Fruit fly (Drosophila melanogaster) whole organism, embryonic: ENCODE results near the gene rhea.

ENCODE experiments used
- Atf-2 ChIP-seq: fragments of 200-800 bp; sonication (Bioruptor generic); optimal IDR thresholded peaks from 2 replicates; lab custom pipeline; 2016; ENCODE audit warnings: missing biosample characterization, missing genetic modification characterization
- B-H1 ChIP-seq: fragments of 200-800 bp; sonication (Bioruptor generic); IDR thresholded peaks from 3 replicates; pipeline ENCODE4 v1.3.6; 2022; ENCODE audit warnings: missing biosample characterization, missing genetic modification characterization
- BEAF-32 ChIP-seq: fragments of 200-800 bp; sonication (Bioruptor generic); optimal IDR thresholded peaks from 3 replicates; lab custom pipeline; 2017; ENCODE audit warnings: missing biosample characterization, missing genetic modification characterization, mild to moderate bottlenecking, moderate library complexity, missing genetic modification reagents
- CG10321 ChIP-seq: fragments of 200-800 bp; sonication (Bioruptor generic); IDR thresholded peaks from 2 replicates; pipeline ENCODE4 v1.3.6; 2022; ENCODE audit warnings: missing biosample characterization, missing genetic modification characterization
- CG10543 ChIP-seq: fragments of 200-800 bp; sonication (Bioruptor generic); optimal IDR thresholded peaks from 3 replicates; lab custom pipeline; 2017; ENCODE audit warnings: missing biosample characterization, mild to moderate bottlenecking, missing genetic modification characterization, moderate library complexity
- CG13624 ChIP-seq: fragments of 200-800 bp; sonication (Bioruptor generic); optimal IDR thresholded peaks from 2 replicates; lab custom pipeline; 2016; ENCODE audit warnings: missing biosample characterization, missing genetic modification characterization
- CG14710 ChIP-seq: fragments of 200-800 bp; sonication (Bioruptor generic); optimal IDR thresholded peaks from 3 replicates; lab custom pipeline; 2019; ENCODE audit warnings: missing biosample characterization, mild to moderate bottlenecking, missing genetic modification characterization, moderate library complexity
- CG17186 ChIP-seq: fragments of 200-800 bp; sonication (Bioruptor generic); optimal IDR thresholded peaks from 3 replicates; lab custom pipeline; 2017; ENCODE audit warnings: missing biosample characterization, missing genetic modification reagents, missing genetic modification characterization
- CG18619 ChIP-seq: fragments of 200-800 bp; sonication (Bioruptor generic); optimal IDR thresholded peaks from 3 replicates; lab custom pipeline; 2017; ENCODE audit warnings: missing biosample characterization, mild to moderate bottlenecking, missing genetic modification characterization
- CG2120 ChIP-seq: fragments of 200-800 bp; sonication (Bioruptor generic); optimal IDR thresholded peaks from 3 replicates; lab custom pipeline; 2016; ENCODE audit warnings: missing biosample characterization, missing genetic modification characterization
- CG2712 ChIP-seq: fragments of 200-800 bp; optimal IDR thresholded peaks from 3 replicates; lab custom pipeline; 2019; ENCODE audit warnings: missing biosample characterization, mild to moderate bottlenecking, missing genetic modification characterization, moderate library complexity
- CG32532 ChIP-seq: fragments of 200-800 bp; sonication (Bioruptor generic); IDR thresholded peaks from 2 replicates; pipeline ENCODE4 v1.3.6; 2022; ENCODE audit warnings: missing biosample characterization, missing genetic modification characterization
- CG4282 ChIP-seq: fragments of 200-800 bp; sonication (Bioruptor generic); optimal IDR thresholded peaks from 2 replicates; lab custom pipeline; 2016; ENCODE audit warnings: missing biosample characterization, missing genetic modification characterization
- CG4707 ChIP-seq: fragments of 200-800 bp; sonication (Bioruptor generic); optimal IDR thresholded peaks from 2 replicates; lab custom pipeline; 2018; ENCODE audit warnings: missing biosample characterization, mild to moderate bottlenecking, missing genetic modification characterization, moderate library complexity
- CG5180 ChIP-seq: fragments of 200-800 bp; sonication (Bioruptor generic); optimal IDR thresholded peaks from 3 replicates; lab custom pipeline; 2017; ENCODE audit warnings: missing biosample characterization, missing genetic modification characterization, mild to moderate bottlenecking, moderate library complexity, missing genetic modification reagents
- CG5953 ChIP-seq: fragments of 200-800 bp; sonication (Bioruptor generic); IDR thresholded peaks from 2 replicates; pipeline ENCODE4 v1.3.6; 2022; ENCODE audit warnings: missing biosample characterization, missing genetic modification characterization
- CG6654 ChIP-seq: fragments of 200-800 bp; sonication (Bioruptor generic); optimal IDR thresholded peaks from 2 replicates; lab custom pipeline; 2017; ENCODE audit warnings: missing biosample characterization, mild to moderate bottlenecking, missing genetic modification characterization
- CG8089 ChIP-seq: fragments of 200-800 bp; sonication (Bioruptor generic); optimal IDR thresholded peaks from 3 replicates; lab custom pipeline; 2016; ENCODE audit warnings: missing biosample characterization, missing genetic modification characterization
- CG8924 ChIP-seq: fragments of 200-800 bp; optimal IDR thresholded peaks from 3 replicates; lab custom pipeline; 2019; ENCODE audit warnings: missing biosample characterization, mild to moderate bottlenecking, missing genetic modification characterization, moderate library complexity
- CG9437 ChIP-seq: fragments of 200-800 bp; sonication (Bioruptor generic); optimal IDR thresholded peaks from 2 replicates; lab custom pipeline; 2018; ENCODE audit warnings: missing biosample characterization, mild to moderate bottlenecking, missing genetic modification characterization
- CG9609 ChIP-seq: fragments of 200-800 bp; sonication (Bioruptor generic); optimal IDR thresholded peaks from 3 replicates; lab custom pipeline; 2016; ENCODE audit warnings: missing biosample characterization, missing genetic modification characterization
- CG9797 ChIP-seq: fragments of 200-800 bp; sonication (Bioruptor generic); optimal IDR thresholded peaks from 3 replicates; lab custom pipeline; 2018; ENCODE audit warnings: missing biosample characterization, mild to moderate bottlenecking, missing genetic modification characterization
- CrebB ChIP-seq: fragments of 200-800 bp; sonication (Bioruptor generic); optimal IDR thresholded peaks from 3 replicates; lab custom pipeline; 2018; ENCODE audit warnings: missing biosample characterization, mild to moderate bottlenecking, missing genetic modification characterization
- Dek ChIP-seq: fragments of 200-800 bp; sonication (Bioruptor generic); optimal IDR thresholded peaks from 3 replicates; lab custom pipeline; 2019; ENCODE audit warnings: missing biosample characterization, mild to moderate bottlenecking, missing genetic modification characterization, moderate library complexity
- Dp ChIP-seq: fragments of 200-800 bp; sonication (Bioruptor generic); optimal IDR thresholded peaks from 2 replicates; lab custom pipeline; 2018; ENCODE audit warnings: missing biosample characterization, mild to moderate bottlenecking, missing genetic modification characterization, moderate library complexity
- Dref ChIP-seq: fragments of 200-800 bp; sonication (Bioruptor generic); IDR thresholded peaks from 2 replicates; pipeline ENCODE4 v1.3.6; 2022; ENCODE audit warnings: missing biosample characterization, missing genetic modification characterization
- HmgD ChIP-seq: fragments of 200-800 bp; sonication (Bioruptor generic); optimal IDR thresholded peaks from 3 replicates; lab custom pipeline; 2016; ENCODE audit warnings: missing biosample characterization, missing genetic modification characterization
- Hmr ChIP-seq: fragments of 200-800 bp; sonication (Bioruptor generic); optimal IDR thresholded peaks from 3 replicates; lab custom pipeline; 2017; ENCODE audit warnings: mild to moderate bottlenecking, missing biosample characterization, missing genetic modification reagents, missing genetic modification characterization
- Med ChIP-seq: fragments of 200-800 bp; sonication (Bioruptor generic); peaks from one replicate; lab custom pipeline; 2016; ENCODE audit warnings: missing biosample characterization, missing genetic modification characterization, mild to moderate bottlenecking, inconsistent platforms, moderate library complexity
- Pdp1 ChIP-seq, 2 experiments: fragments of 200-800 bp; sonication (Bioruptor generic); optimal IDR thresholded peaks; 3 replicates each; lab custom pipeline; 2016; ENCODE audit warnings: missing biosample characterization in 2 of 2, missing genetic modification characterization in 2 of 2, mild to moderate bottlenecking in 1 of 2, moderate library complexity in 1 of 2
- Ravus ChIP-seq: fragments of 200-800 bp; sonication (Bioruptor generic); IDR thresholded peaks from 2 replicates; pipeline ENCODE4 v1.3.6; 2022; ENCODE audit warnings: missing biosample characterization, missing genetic modification characterization
- Sox100B ChIP-seq: fragments of 200-800 bp; sonication (Bioruptor generic); optimal IDR thresholded peaks from 3 replicates; lab custom pipeline; 2018; ENCODE audit warnings: missing biosample characterization, mild to moderate bottlenecking, missing genetic modification characterization
- Sry-δ ChIP-seq: fragments of 200-800 bp; sonication (Bioruptor generic); optimal IDR thresholded peaks from 2 replicates; lab custom pipeline; 2016; ENCODE audit warnings: missing biosample characterization, missing genetic modification characterization
- Trl ChIP-seq, 3 experiments: fragments of >200 bp in 2 of 3; fragments of 200-800 bp in 1 of 3; sonication (Bioruptor generic) in 1 of 3; optimal IDR thresholded peaks; 2 replicates in 1 of 3; 3 replicates in 2 of 3; lab custom pipeline; 2016 to 2017; ENCODE audit warnings: missing biosample characterization in 1 of 3, missing genetic modification characterization in 1 of 3
- Vsx1 ChIP-seq: fragments of 200-800 bp; sonication (Bioruptor generic); optimal IDR thresholded peaks from 2 replicates; lab custom pipeline; 2017; ENCODE audit warnings: missing biosample characterization, mild to moderate bottlenecking, missing genetic modification characterization, missing genetic modification reagents
- ac ChIP-seq: fragments of 200-800 bp; sonication (Bioruptor generic); optimal IDR thresholded peaks from 3 replicates; lab custom pipeline; 2017; ENCODE audit warnings: missing biosample characterization, mild to moderate bottlenecking, missing genetic modification characterization
- al ChIP-seq: fragments of 200-800 bp; sonication (Bioruptor generic); IDR thresholded peaks from 2 replicates; pipeline ENCODE4 v1.3.6; 2022; ENCODE audit warnings: missing biosample characterization, missing genetic modification characterization
- ap ChIP-seq: fragments of 200-800 bp; sonication (Bioruptor generic); IDR thresholded peaks from 2 replicates; pipeline ENCODE4 v1.3.6; 2022; ENCODE audit warnings: missing biosample characterization, missing genetic modification characterization
- br ChIP-seq: fragments of >200 bp; optimal IDR thresholded peaks from 2 replicates; lab custom pipeline; 2017
- disco-r ChIP-seq: fragments of 200-800 bp; sonication (Bioruptor generic); optimal IDR thresholded peaks from 2 replicates; lab custom pipeline; 2016; ENCODE audit warnings: missing biosample characterization, missing genetic modification characterization
- eve ChIP-seq, 2 experiments: fragments of >200 bp; optimal IDR thresholded peaks; 2 replicates each; lab custom pipeline; 2017; ENCODE audit warnings: missing biosample characterization in 2 of 2, missing genetic modification characterization in 2 of 2
- gfzf ChIP-seq: fragments of 200-800 bp; sonication (Bioruptor generic); optimal IDR thresholded peaks from 2 replicates; lab custom pipeline; 2016; ENCODE audit warnings: missing biosample characterization, mild to moderate bottlenecking, missing genetic modification characterization, moderate library complexity
- jigr1 ChIP-seq: fragments of 200-800 bp; sonication (Bioruptor generic); IDR thresholded peaks from 3 replicates; pipeline ENCODE4 v1.3.6; 2022; ENCODE audit warnings: missing biosample characterization, missing genetic modification characterization
- knrl ChIP-seq: fragments of 200-800 bp; sonication (Bioruptor generic); IDR thresholded peaks from 3 replicates; pipeline ENCODE4 v1.3.6; 2022; ENCODE audit warnings: missing biosample characterization, missing genetic modification characterization; ENCODE audit not compliant: partially characterized antibody
- pfk ChIP-seq: fragments of 200-800 bp; sonication (Bioruptor generic); optimal IDR thresholded peaks from 2 replicates; lab custom pipeline; 2018; ENCODE audit warnings: missing biosample characterization, mild to moderate bottlenecking, missing genetic modification characterization, moderate library complexity
- salm ChIP-seq: fragments of 200-800 bp; sonication (Bioruptor generic); optimal IDR thresholded peaks from 2 replicates; lab custom pipeline; 2018; ENCODE audit warnings: missing biosample characterization, mild to moderate bottlenecking, missing genetic modification characterization
- sens ChIP-seq: fragments of 200-800 bp; sonication (Bioruptor generic); peaks from one replicate; lab custom pipeline; 2016; ENCODE audit warnings: missing biosample characterization, missing genetic modification characterization
- slou ChIP-seq: fragments of 200-800 bp; sonication (Bioruptor generic); optimal IDR thresholded peaks from 3 replicates; lab custom pipeline; 2016; ENCODE audit warnings: missing biosample characterization, missing genetic modification characterization
- tx ChIP-seq: fragments of 200-800 bp; sonication (Bioruptor generic); optimal IDR thresholded peaks from 2 replicates; lab custom pipeline; 2016; ENCODE audit warnings: missing biosample characterization, missing genetic modification characterization

Gene rhea

dm6 chr3L:8575844-8576842 is 31.3 kb downstream of the rhea start, which contains the start of the genes CG6638 and CG43078 (continued):
- peak; percentile 22 for TF ChIP-seq BEAF-32 (GFP tag; lab: Kevin White, UChicago)
- peak; percentile 27 for TF ChIP-seq Sry-δ (GFP tag; lab: Kevin White, UChicago)
- peak; percentile 60 for TF ChIP-seq sens (GFP tag; lab: Kevin White, UChicago)
- no peak for TF ChIP-seq Dref (GFP tag; lab: Robert Waterston, UW)
- no peak for TF ChIP-seq B-H1 (GFP tag; lab: Robert Waterston, UW)
- TF ChIP-seq slou (GFP tag; lab: Kevin White, UChicago) = no peak
- TF ChIP-seq CG18619 (GFP tag; lab: Kevin White, UChicago) = no peak
- no peak for TF ChIP-seq CG8089
- TF ChIP-seq CG10543 (GFP tag; lab: Kevin White, UChicago) = no peak
- peak; percentile 13 for TF ChIP-seq CG2120
- TF ChIP-seq CG32532 (GFP tag; lab: Robert Waterston, UW) = no peak
- no peak for TF ChIP-seq CG10321
- TF ChIP-seq jigr1 = no peak
- TF ChIP-seq eve (GFP tag; optimal IDR thresholded peaks at IDR 0.05; lab: Kevin White, UChicago) = no peak
- peak in 1 of 2 experiments; percentile 92 for TF ChIP-seq Pdp1 (GFP tag; optimal IDR thresholded peaks at IDR 0.05; lab: Kevin White, UChicago)
- no peak for TF ChIP-seq Hmr
- TF ChIP-seq Trl (optimal IDR thresholded peaks at IDR 0.05; lab: Kevin White, UChicago) = no peak
- no peak for TF ChIP-seq Trl (GFP tag; optimal IDR thresholded peaks at IDR 0.05; lab: Kevin White, UChicago)
- TF ChIP-seq Dp (GFP tag; lab: Kevin White, UChicago) = peak; percentile 88
- no peak for TF ChIP-seq Dek (tag; lab: Kevin White, UChicago)
- TF ChIP-seq tx (GFP tag; lab: Kevin White, UChicago) = no peak
- TF ChIP-seq br (lab: Kevin White, UChicago) = no peak
- TF ChIP-seq CG13624 (GFP tag; lab: Kevin White, UChicago) = no peak
- TF ChIP-seq CG4282 (GFP tag; lab: Kevin White, UChicago) = no peak
- TF ChIP-seq disco-r (GFP tag; lab: Kevin White, UChicago) = no peak
- no peak for TF ChIP-seq CG6654 (GFP tag; lab: Kevin White, UChicago)
- peak; percentile 6 for TF ChIP-seq CG2712 (tag; lab: Kevin White, UChicago)
- TF ChIP-seq ac (GFP tag; lab: Kevin White, UChicago) = no peak
- peak; percentile 33 for TF ChIP-seq CG14710 (tag; lab: Kevin White, UChicago)
- no peak for TF ChIP-seq CG4707 (GFP tag; lab: Kevin White, UChicago)
- no peak for TF ChIP-seq Sox100B
- no peak for TF ChIP-seq CG8924
- TF ChIP-seq CG9437 (GFP tag; lab: Kevin White, UChicago) = peak; percentile 0
- no peak for TF ChIP-seq CG17186 (GFP tag; lab: Kevin White, UChicago)
- peak; percentile 73 for TF ChIP-seq Med (GFP tag; lab: Kevin White, UChicago)
- TF ChIP-seq salm (tag; lab: Kevin White, UChicago) = no peak
- TF ChIP-seq Vsx1 (GFP tag; lab: Kevin White, UChicago) = no peak
- TF ChIP-seq Atf-2 = no peak
- no peak for TF ChIP-seq ap (GFP tag; lab: Robert Waterston, UW)
- peak; percentile 39 for TF ChIP-seq gfzf (GFP tag; lab: Kevin White, UChicago)
- no peak for TF ChIP-seq knrl
- TF ChIP-seq CG5180 = no peak
- no peak for TF ChIP-seq HmgD (GFP tag; lab: Kevin White, UChicago)
- no peak for TF ChIP-seq CrebB (tag; lab: Kevin White, UChicago)
- TF ChIP-seq al (GFP tag; lab: Robert Waterston, UW) = no peak
- no peak for TF ChIP-seq Ravus (GFP tag; lab: Robert Waterston, UW)
- no peak for TF ChIP-seq CG5953
- TF ChIP-seq pfk (GFP tag; lab: Kevin White, UChicago) = no peak
- peak; percentile 7 for TF ChIP-seq CG9797 (GFP tag; lab: Kevin White, UChicago)
- TF ChIP-seq CG9609 = no peak
